Worm (Caenorhabditis elegans): ENCODE measurements around the gene R05A10.3.

The R05A10.3 gene

DNA sequence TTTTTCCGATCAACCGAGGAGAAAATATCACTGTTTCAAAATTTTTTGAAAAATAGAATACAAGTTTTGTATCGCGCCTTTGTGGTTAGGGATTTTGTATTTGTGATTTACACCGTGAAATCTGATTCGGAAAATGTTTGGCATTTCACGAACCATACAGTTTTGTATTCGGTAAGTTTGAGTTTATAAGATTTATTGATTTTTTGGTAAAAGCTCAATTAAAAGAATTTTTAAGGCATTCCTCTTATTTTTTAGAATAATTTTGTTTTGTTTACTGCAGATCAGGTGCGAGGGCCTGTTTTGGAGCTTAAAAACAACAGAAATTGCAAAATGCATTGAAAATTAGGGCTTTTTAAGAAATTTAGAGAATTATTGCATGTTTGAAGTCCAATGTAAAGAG is 42.9 kb downstream of the R05A10.3 start:
- no peak for TF ChIP-seq nfya-1 (tag; optimal IDR thresholded peaks at IDR 0.05; ENCODE audit: insufficient read depth)

DNA sequence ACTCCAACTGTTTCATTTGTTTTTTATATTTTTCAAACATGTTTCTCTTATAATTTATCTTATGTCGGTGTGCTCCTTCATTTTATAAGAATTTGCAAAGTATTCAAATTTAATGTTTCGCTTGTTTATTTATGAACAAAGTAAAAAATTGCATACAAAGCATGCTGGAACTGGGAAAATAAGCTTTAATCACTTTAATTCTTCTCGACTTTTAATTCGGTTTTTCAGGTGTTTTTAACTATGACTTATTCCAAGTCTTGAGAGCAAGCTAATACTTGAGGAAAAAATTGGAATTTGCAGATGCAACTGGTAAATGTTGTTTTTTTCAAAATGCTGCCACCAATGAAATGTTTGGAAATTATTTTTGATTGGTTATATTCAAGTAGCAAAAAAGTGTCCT is 44.5 kb downstream of the R05A10.3 start, which contains the start of gene srz-59:
Gene srz-59 (plus strand): TSS at position 301 of the 400 bp plus-strand sequence.
- TF ChIP-seq zag-1 (tag; optimal IDR thresholded peaks at IDR 0.05) (no peak), eor-1 (tag; optimal IDR thresholded peaks at IDR 0.05) (no peak), ceh-16 (tag; optimal IDR thresholded peaks at IDR 0.05) (no peak)

DNA sequence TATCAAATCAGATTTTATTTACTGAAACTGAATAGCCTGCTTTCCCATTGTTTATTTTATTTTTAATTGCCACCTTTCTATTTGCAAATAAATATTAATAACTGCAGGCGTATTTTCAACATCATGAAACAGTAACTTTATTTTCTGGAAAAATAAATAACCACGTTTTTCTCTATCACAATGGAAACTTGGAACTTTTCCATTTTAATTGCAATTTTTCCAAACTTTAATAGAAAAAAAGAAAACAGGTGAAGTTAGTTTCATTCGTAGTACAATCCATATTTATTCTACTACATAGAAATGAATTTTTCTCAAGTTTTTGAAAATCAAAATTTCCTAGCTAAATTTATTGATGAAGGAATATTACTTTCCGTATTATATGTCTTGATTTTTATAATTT is 47.2 kb downstream of the R05A10.3 start, which contains the start of gene srz-42:
Gene srz-42 (plus strand): TSS at position 301 of the 400 bp plus-strand sequence.
- TF ChIP-seq ZK546.5 (tag; optimal IDR thresholded peaks at IDR 0.05): no peak
- no peak for TF ChIP-seq egl-5 (tag; optimal IDR thresholded peaks at IDR 0.05)
- TF ChIP-seq snpc-4 (tag; optimal IDR thresholded peaks at IDR 0.05): no peak
- TF ChIP-seq sea-2 (GFP tag; optimal IDR thresholded peaks at IDR 0.05): no peak

- TF ChIP-seq lin-39 (tag; optimal IDR thresholded peaks at IDR 0.05): peak; percentile 58
- TF ChIP-seq tbx-2 (tag; optimal IDR thresholded peaks at IDR 0.05): no peak
- peak; percentile 66 for TF ChIP-seq nfya-1 (tag; optimal IDR thresholded peaks at IDR 0.05; ENCODE audit: insufficient read depth)
- peak; percentile 69 for TF ChIP-seq elt-2 (tag; optimal IDR thresholded peaks at IDR 0.05)
These were observed 48.3 kb downstream of the R05A10.3 start, which contains the start of gene H12I19.115 for ce11 chrIV:14127805-14128610. Gene H12I19.115 (minus strand): TSS chrIV:14127855.

DNA sequence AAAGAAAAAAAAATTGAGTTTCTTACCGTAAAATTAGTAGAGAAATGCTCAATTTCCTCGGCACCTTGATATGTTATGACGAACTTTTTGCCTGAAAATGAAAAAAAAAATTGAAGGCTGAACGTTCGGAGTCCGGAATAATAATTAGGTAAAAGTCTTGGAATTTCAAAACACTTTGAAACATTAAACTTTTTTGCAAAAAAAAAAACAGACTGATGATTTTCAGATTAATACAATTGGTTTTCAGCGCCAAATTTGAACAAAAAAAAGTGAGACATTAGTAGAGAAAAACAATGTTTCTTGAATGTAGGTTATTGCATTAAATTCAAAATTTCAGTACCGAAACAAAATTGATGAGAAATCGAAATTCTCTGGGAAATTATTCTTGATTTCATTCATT is 52.3 kb downstream of the R05A10.3 start, which contains the start of gene nkcc-1:
Gene nkcc-1 (minus strand): TSS at position 101 of the 400 bp plus-strand sequence.
- TF ChIP-seq nfya-1 (tag; optimal IDR thresholded peaks at IDR 0.05; ENCODE audit: insufficient read depth) (no peak), elt-3 (tag; optimal IDR thresholded peaks at IDR 0.05) (no peak), elt-2 (tag; optimal IDR thresholded peaks at IDR 0.05) (no peak), mdl-1 (tag; optimal IDR thresholded peaks at IDR 0.05) (no peak), aly-2 (tag; optimal IDR thresholded peaks at IDR 0.05) (no peak), nhr-12 (tag; optimal IDR thresholded peaks at IDR 0.05) (no peak), nhr-43 (tag; optimal IDR thresholded peaks at IDR 0.05; ENCODE audit: poor library complexity, severe bottlenecking) (no peak), ama-1 (optimal IDR thresholded peaks at IDR 0.05) (no peak), egl-27 (tag; optimal IDR thresholded peaks at IDR 0.05) (no peak), jun-1 (tag; optimal IDR thresholded peaks at IDR 0.05) (no peak), unc-62 (GFP tag; optimal IDR thresholded peaks at IDR 0.05) (no peak)

Measured in whole organism, L3 larva.